Worm (Caenorhabditis elegans): ENCODE data around the gene his-74.

ce11 chrV:12695155-12695554 is 35.0 kb upstream of the his-74 start, which contains the start of gene parn-1:
- TF ChIP-seq sea-2 (GFP tag; optimal IDR thresholded peaks at IDR 0.05): no peak
- no peak for TF ChIP-seq mdl-1 (tag; optimal IDR thresholded peaks at IDR 0.05)
- no peak for TF ChIP-seq nhr-237 (tag; optimal IDR thresholded peaks at IDR 0.05)
- TF ChIP-seq tbx-2 (tag; optimal IDR thresholded peaks at IDR 0.05): no peak
- no peak for TF ChIP-seq lin-15B (tag; optimal IDR thresholded peaks at IDR 0.05)
- no peak for TF ChIP-seq ztf-11 (tag; optimal IDR thresholded peaks at IDR 0.05)

Data from whole organism, L3 larva.